Fruit fly (Drosophila melanogaster) whole organism, wandering third instar larva: Measurements from ENCODE around the gene 5-HT2A.

Experiments
- Abd-B ChIP-seq: fragments of >200 bp; optimal IDR thresholded peaks from 2 replicates; lab custom pipeline; 2017; ENCODE audit warnings: missing biosample characterization, missing genetic modification characterization
- CG32264 ChIP-seq: fragments of 200-800 bp; sonication (Bioruptor generic); optimal IDR thresholded peaks from 2 replicates; lab custom pipeline; 2016; ENCODE audit warnings: missing biosample characterization, missing genetic modification characterization
- CG9705 ChIP-seq: fragments of 200-800 bp; sonication (Bioruptor generic); optimal IDR thresholded peaks from 2 replicates; lab custom pipeline; 2018; ENCODE audit warnings: missing biosample characterization, mild to moderate bottlenecking, missing genetic modification characterization
- CrebA ChIP-seq: fragments of 200-800 bp; sonication (Bioruptor generic); optimal IDR thresholded peaks from 2 replicates; lab custom pipeline; 2016; ENCODE audit warnings: missing biosample characterization, mild to moderate bottlenecking, missing genetic modification characterization, borderline replicate concordance
- Dfd ChIP-seq: fragments of >200 bp; optimal IDR thresholded peaks from 2 replicates; lab custom pipeline; 2017; ENCODE audit warnings: missing biosample characterization, missing genetic modification characterization
- Dif ChIP-seq: fragments of 200-275, 200-300 bp; sonication (Bioruptor generic); optimal IDR thresholded peaks from 2 replicates; lab custom pipeline; 2018; ENCODE audit warnings: missing biosample characterization, missing genetic modification characterization; ENCODE audit not compliant: partially characterized antibody
- GATAd ChIP-seq: sonication (Bioruptor generic); optimal IDR thresholded peaks from 2 replicates; lab custom pipeline; 2016; ENCODE audit warnings: missing biosample characterization, missing genetic modification characterization
- HLH106 ChIP-seq: fragments of 200-800 bp; optimal IDR thresholded peaks from 3 replicates; lab custom pipeline; 2019; ENCODE audit warnings: missing biosample characterization, mild to moderate bottlenecking, missing genetic modification characterization, moderate library complexity
- Hnf4 ChIP-seq: fragments of 200-800 bp; sonication (Bioruptor generic); optimal IDR thresholded peaks from 2 replicates; lab custom pipeline; 2016; ENCODE audit warnings: missing biosample characterization, mild to moderate bottlenecking, missing genetic modification characterization
- Hr78 ChIP-seq: fragments of >200 bp; optimal IDR thresholded peaks from 2 replicates; lab custom pipeline; 2017; ENCODE audit warnings: missing biosample characterization, missing genetic modification characterization
- Hr83 ChIP-seq: fragments of 200-300 bp; sonication (Bioruptor generic); optimal IDR thresholded peaks from 2 replicates; lab custom pipeline; 2016; ENCODE audit warnings: missing biosample characterization, mild to moderate bottlenecking, missing genetic modification characterization, moderate library complexity; ENCODE audit not compliant: poor library complexity, severe bottlenecking
- Jra ChIP-seq: sonication (Bioruptor generic); optimal IDR thresholded peaks from 2 replicates; lab custom pipeline; 2016; ENCODE audit warnings: missing biosample characterization, missing genetic modification characterization
- Mio ChIP-seq: sonication (Bioruptor generic); optimal IDR thresholded peaks from 2 replicates; lab custom pipeline; 2016; ENCODE audit warnings: missing biosample characterization, missing genetic modification characterization
- Myc ChIP-seq: fragments of >200 bp; optimal IDR thresholded peaks from 2 replicates; lab custom pipeline; 2017
- N ChIP-seq: fragments of >200 bp; optimal IDR thresholded peaks from 2 replicates; lab custom pipeline; 2018; ENCODE audit warnings: missing biosample characterization, missing external identifiers, missing genetic modification characterization
- OdsH ChIP-seq: fragments of 200-800 bp; sonication (Bioruptor generic); optimal IDR thresholded peaks from 2 replicates; lab custom pipeline; 2016; ENCODE audit warnings: missing biosample characterization, mild to moderate bottlenecking, missing genetic modification characterization
- Rel ChIP-seq, 2 experiments: fragments of 200-800 bp; sonication (Bioruptor generic) in 1 of 2; optimal IDR thresholded peaks; 2 replicates in 1 of 2; 3 replicates in 1 of 2; lab custom pipeline; 2016 to 2019; ENCODE audit warnings: mild to moderate bottlenecking in 2 of 2, missing biosample characterization in 2 of 2, missing genetic modification characterization in 2 of 2, moderate library complexity in 1 of 2
- Sp1 ChIP-seq: fragments of 200-800 bp; sonication (Bioruptor generic); optimal IDR thresholded peaks from 3 replicates; lab custom pipeline; 2019; ENCODE audit warnings: missing biosample characterization, mild to moderate bottlenecking, missing genetic modification characterization, moderate library complexity
- Vsx2 ChIP-seq: fragments of 200-300, 225-300 bp; sonication (Bioruptor generic); optimal IDR thresholded peaks from 2 replicates; lab custom pipeline; 2018; ENCODE audit warnings: missing biosample characterization, missing genetic modification characterization; ENCODE audit not compliant: partially characterized antibody
- br ChIP-seq: fragments of 200-800 bp; sonication (Bioruptor generic); optimal IDR thresholded peaks from 2 replicates; lab custom pipeline; 2016; ENCODE audit warnings: missing biosample characterization, missing genetic modification characterization
- brk ChIP-seq: fragments of 200-800 bp; sonication (Bioruptor generic); optimal IDR thresholded peaks from 2 replicates; lab custom pipeline; 2016; ENCODE audit warnings: missing biosample characterization, mild to moderate bottlenecking, missing genetic modification characterization
- dl ChIP-seq, 2 experiments: fragments of 175-275, 200-275 bp in 1 of 2; fragments of 200-275 bp in 1 of 2; sonication (Bioruptor generic); optimal IDR thresholded peaks; lab custom pipeline; 2018; ENCODE audit warnings: mild to moderate bottlenecking in 2 of 2, missing biosample characterization in 2 of 2, missing genetic modification characterization in 2 of 2, moderate library complexity in 2 of 2; ENCODE audit not compliant: partially characterized antibody in 2 of 2, insufficient read depth in 1 of 2
- dmrt93B ChIP-seq: fragments of 200-800 bp; sonication (Bioruptor generic); optimal IDR thresholded peaks from 2 replicates; lab custom pipeline; 2018; ENCODE audit warnings: missing biosample characterization, mild to moderate bottlenecking, missing genetic modification characterization
- dsf ChIP-seq: sonication (Bioruptor generic); optimal IDR thresholded peaks from 2 replicates; lab custom pipeline; 2016; ENCODE audit warnings: missing biosample characterization, missing genetic modification characterization, borderline replicate concordance
- ey ChIP-seq: fragments of 200-800 bp; sonication (Bioruptor generic); optimal IDR thresholded peaks from 2 replicates; lab custom pipeline; 2016; ENCODE audit warnings: missing biosample characterization, missing genetic modification characterization
- foxo ChIP-seq, 2 experiments: fragments of 200-800 bp; sonication (Bioruptor generic); optimal IDR thresholded peaks; 2 replicates in 1 of 2; 3 replicates in 1 of 2; lab custom pipeline; 2016 to 2017; ENCODE audit warnings: missing biosample characterization in 2 of 2, missing genetic modification characterization in 2 of 2
- fru ChIP-seq: fragments of 200-800 bp; sonication (Bioruptor generic); optimal IDR thresholded peaks from 3 replicates; lab custom pipeline; 2016; ENCODE audit warnings: missing biosample characterization, mild to moderate bottlenecking, missing genetic modification characterization
- h ChIP-seq: fragments of 200-800 bp; sonication (Bioruptor generic); optimal IDR thresholded peaks from 3 replicates; lab custom pipeline; 2016; ENCODE audit warnings: missing biosample characterization, mild to moderate bottlenecking, missing genetic modification characterization
- jim ChIP-seq: fragments of 175-275, 200-325 bp; sonication (Bioruptor generic); optimal IDR thresholded peaks from 2 replicates; lab custom pipeline; 2016; ENCODE audit warnings: missing biosample characterization, mild to moderate bottlenecking, missing genetic modification characterization
- lola ChIP-seq: fragments of >200 bp; optimal IDR thresholded peaks from 2 replicates; lab custom pipeline; 2017; ENCODE audit warnings: missing biosample characterization, missing genetic modification characterization
- pan ChIP-seq: fragments of >200 bp; optimal IDR thresholded peaks from 2 replicates; lab custom pipeline; 2017
- psq ChIP-seq: fragments of 200-800 bp; sonication (Bioruptor generic); optimal IDR thresholded peaks from 3 replicates; lab custom pipeline; 2017; ENCODE audit warnings: missing biosample characterization, mild to moderate bottlenecking, missing genetic modification characterization, moderate library complexity
- rgr ChIP-seq: fragments of 200-800 bp; sonication (Bioruptor generic); optimal IDR thresholded peaks from 3 replicates; lab custom pipeline; 2016; ENCODE audit warnings: missing biosample characterization, mild to moderate bottlenecking, missing genetic modification characterization
- sage ChIP-seq: fragments of 200-800 bp; sonication (Bioruptor generic); optimal IDR thresholded peaks from 2 replicates; lab custom pipeline; 2016; ENCODE audit warnings: missing biosample characterization, mild to moderate bottlenecking, missing genetic modification characterization
- sv ChIP-seq: fragments of 200-800 bp; sonication (Bioruptor generic); optimal IDR thresholded peaks from 3 replicates; lab custom pipeline; 2016; ENCODE audit warnings: missing biosample characterization, missing genetic modification characterization
- tai ChIP-seq: sonication (Bioruptor generic); optimal IDR thresholded peaks from 2 replicates; lab custom pipeline; 2016; ENCODE audit warnings: missing biosample characterization, missing genetic modification characterization
- usp ChIP-seq: fragments of >200 bp; optimal IDR thresholded peaks from 2 replicates; lab custom pipeline; 2017; ENCODE audit warnings: missing biosample characterization, missing genetic modification characterization
- woc ChIP-seq: sonication (Bioruptor generic); optimal IDR thresholded peaks from 2 replicates; lab custom pipeline; 2016; ENCODE audit warnings: missing biosample characterization, mild to moderate bottlenecking, missing genetic modification characterization

5-HT2A gene

dm6 chr3R:4663068-4663467, 50.4 kb downstream of the 5-HT2A start:
- TF ChIP-seq dl (GFP tag; optimal IDR thresholded peaks at IDR 0.05; lab: Kevin White, UChicago; ENCODE audit: insufficient read depth in 1 of 2, partially characterized antibody in 2 of 2): no peak
- peak; percentile 8 for TF ChIP-seq ey
- TF ChIP-seq Myc (lab: Kevin White, UChicago): no peak
- no peak for TF ChIP-seq usp (GFP tag; lab: Kevin White, UChicago)
- TF ChIP-seq GATAd (GFP tag; lab: Kevin White, UChicago): no peak
- TF ChIP-seq Hr78 (GFP tag; lab: Kevin White, UChicago): no peak
- TF ChIP-seq Sp1: no peak
- TF ChIP-seq Vsx2: no peak
- peak in 1 of 2 experiments; percentile 20 for TF ChIP-seq foxo (GFP tag; optimal IDR thresholded peaks at IDR 0.05; lab: Kevin White, UChicago)
- no peak for TF ChIP-seq Abd-B (GFP tag; lab: Kevin White, UChicago)
- TF ChIP-seq br (GFP tag; lab: Kevin White, UChicago): no peak
- TF ChIP-seq lola (GFP tag; lab: Kevin White, UChicago): no peak
- peak; percentile 27 for TF ChIP-seq fru (GFP tag; lab: Kevin White, UChicago)
- no peak for TF ChIP-seq dmrt93B (GFP tag; lab: Kevin White, UChicago)
- TF ChIP-seq pan (lab: Kevin White, UChicago): no peak
- peak; percentile 9 for TF ChIP-seq h
- TF ChIP-seq N (GFP tag; lab: Kevin White, UChicago): no peak
- no peak for TF ChIP-seq Hr83
- no peak for TF ChIP-seq dsf (GFP tag; lab: Kevin White, UChicago)
- TF ChIP-seq Hnf4 (GFP tag; lab: Kevin White, UChicago): peak; percentile 25
- TF ChIP-seq sv (GFP tag; lab: Kevin White, UChicago): peak; percentile 49
- TF ChIP-seq HLH106 (tag; lab: Kevin White, UChicago): no peak

DNA sequence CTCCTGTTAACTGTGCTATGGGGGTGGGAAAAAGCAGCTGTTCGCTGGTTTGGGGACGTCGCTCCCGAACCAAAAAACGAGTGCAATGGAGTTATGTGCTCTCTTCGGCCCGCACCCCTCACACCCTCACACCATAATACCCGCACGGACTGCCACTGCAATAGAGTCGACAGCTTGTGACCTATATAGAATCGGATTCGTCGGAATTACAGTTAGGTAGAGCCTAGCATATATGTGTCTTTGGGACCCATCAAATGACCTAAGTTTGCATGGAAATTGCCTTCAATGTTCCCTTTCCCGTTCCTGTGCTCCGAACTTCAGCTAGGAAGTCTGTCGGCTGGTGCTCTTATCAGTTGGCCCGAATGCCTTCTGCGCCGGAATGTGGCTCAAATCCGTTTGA, 51.5 kb downstream of the 5-HT2A start:
- TF ChIP-seq sage (GFP tag; lab: Kevin White, UChicago) (no peak), CG32264 (GFP tag; lab: Kevin White, UChicago) (no peak), dsf (GFP tag; lab: Kevin White, UChicago) (no peak), Dfd (GFP tag; lab: Kevin White, UChicago) (no peak), pan (lab: Kevin White, UChicago) (no peak), Rel (GFP tag; optimal IDR thresholded peaks at IDR 0.05; lab: Kevin White, UChicago) (no peak), Rel (tag; optimal IDR thresholded peaks at IDR 0.05; lab: Kevin White, UChicago) (no peak), dmrt93B (GFP tag; lab: Kevin White, UChicago) (no peak), Hr78 (GFP tag; lab: Kevin White, UChicago) (no peak), tai (GFP tag; lab: Kevin White, UChicago) (no peak), brk (GFP tag; lab: Kevin White, UChicago) (no peak), Dif (GFP tag; lab: Kevin White, UChicago) (no peak), Vsx2 (no peak), h (no peak), psq (GFP tag; lab: Kevin White, UChicago) (no peak), br (GFP tag; lab: Kevin White, UChicago) (no peak), jim (GFP tag; lab: Kevin White, UChicago) (no peak), CrebA (GFP tag; lab: Kevin White, UChicago) (no peak), GATAd (GFP tag; lab: Kevin White, UChicago) (no peak), sv (GFP tag; lab: Kevin White, UChicago) (no peak)

DNA sequence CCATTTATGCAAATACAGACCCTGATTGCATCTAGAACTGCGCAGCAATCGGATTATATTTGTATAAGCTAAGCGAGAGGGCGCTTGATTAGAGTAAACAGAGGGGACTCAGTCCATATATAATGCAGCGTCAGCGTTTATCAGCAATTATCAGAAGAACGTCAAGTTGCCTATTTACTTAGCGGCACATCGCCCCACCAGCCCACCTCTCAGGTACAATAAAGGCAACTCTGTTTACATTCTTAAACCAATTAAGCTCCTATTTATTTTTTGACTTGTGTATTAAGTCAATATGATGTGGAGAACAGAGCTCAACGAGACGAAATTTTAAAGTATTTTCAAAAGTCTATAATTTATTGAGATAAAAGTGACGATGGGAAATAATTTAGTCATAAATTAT, 52.3 kb downstream of the 5-HT2A start:
- TF ChIP-seq h: peak; percentile 98
- peak; percentile 93 for TF ChIP-seq psq (GFP tag; lab: Kevin White, UChicago)
- TF ChIP-seq Vsx2: no peak
- no peak for TF ChIP-seq N (GFP tag; lab: Kevin White, UChicago)
- TF ChIP-seq Sp1: peak; percentile 96
- no peak for TF ChIP-seq lola (GFP tag; lab: Kevin White, UChicago)
- peak; percentile 95 for TF ChIP-seq GATAd (GFP tag; lab: Kevin White, UChicago)
- TF ChIP-seq CrebA (GFP tag; lab: Kevin White, UChicago): peak; percentile 85
- peak; percentile 76 for TF ChIP-seq woc
- TF ChIP-seq Mio (GFP tag; lab: Kevin White, UChicago): peak; percentile 89
- peak; percentile 96 for TF ChIP-seq fru (GFP tag; lab: Kevin White, UChicago)
- TF ChIP-seq jim (GFP tag; lab: Kevin White, UChicago): peak; percentile 96
- TF ChIP-seq sage (GFP tag; lab: Kevin White, UChicago): peak; percentile 94
- TF ChIP-seq brk (GFP tag; lab: Kevin White, UChicago): peak; percentile 96
- peak; percentile 98 for TF ChIP-seq Jra
- no peak for TF ChIP-seq pan (lab: Kevin White, UChicago)
- peak; percentile 98 for TF ChIP-seq br (GFP tag; lab: Kevin White, UChicago)
- no peak for TF ChIP-seq dl (GFP tag; optimal IDR thresholded peaks at IDR 0.05; lab: Kevin White, UChicago; ENCODE audit: insufficient read depth in 1 of 2, partially characterized antibody in 2 of 2)
- peak; percentile 57 for TF ChIP-seq Rel (GFP tag; optimal IDR thresholded peaks at IDR 0.05; lab: Kevin White, UChicago)
- TF ChIP-seq Rel (tag; optimal IDR thresholded peaks at IDR 0.05; lab: Kevin White, UChicago): peak; percentile 69
- TF ChIP-seq HLH106 (tag; lab: Kevin White, UChicago): peak; percentile 88
- no peak for TF ChIP-seq Hr78 (GFP tag; lab: Kevin White, UChicago)
- TF ChIP-seq CG9705 (GFP tag; lab: Kevin White, UChicago): peak; percentile 93
- no peak for TF ChIP-seq Dif (GFP tag; lab: Kevin White, UChicago)
- peak; percentile 99 for TF ChIP-seq Hnf4 (GFP tag; lab: Kevin White, UChicago)
- TF ChIP-seq sv (GFP tag; lab: Kevin White, UChicago): no peak
- TF ChIP-seq rgr: peak; percentile 99
- peak; percentile 98 for TF ChIP-seq tai (GFP tag; lab: Kevin White, UChicago)
- TF ChIP-seq Hr83: peak; percentile 99
- peak; percentile 83 to 95 for TF ChIP-seq foxo (GFP tag; optimal IDR thresholded peaks at IDR 0.05; lab: Kevin White, UChicago)
- TF ChIP-seq OdsH (GFP tag; lab: Kevin White, UChicago): peak; percentile 98
- TF ChIP-seq Dfd (GFP tag; lab: Kevin White, UChicago): no peak
- no peak for TF ChIP-seq Myc (lab: Kevin White, UChicago)
- peak; percentile 92 for TF ChIP-seq dmrt93B (GFP tag; lab: Kevin White, UChicago)
- TF ChIP-seq dsf (GFP tag; lab: Kevin White, UChicago): peak; percentile 95
- peak; percentile 95 for TF ChIP-seq CG32264 (GFP tag; lab: Kevin White, UChicago)
- TF ChIP-seq Abd-B (GFP tag; lab: Kevin White, UChicago): no peak
- TF ChIP-seq ey: peak; percentile 91
